Fruit fly (Drosophila melanogaster) whole organism, embryonic: ENCODE results near the gene CG4991.

ENCODE experiments used
- CG10462 ChIP-seq: fragments of 200-800 bp; sonication (Bioruptor generic); optimal IDR thresholded peaks from 2 replicates; lab custom pipeline; 2016; ENCODE audit warnings: missing biosample characterization, missing genetic modification characterization
- CG10979 ChIP-seq: fragments of 200-800 bp; sonication (Bioruptor generic); optimal IDR thresholded peaks from 2 replicates; lab custom pipeline; 2018; ENCODE audit warnings: missing biosample characterization, mild to moderate bottlenecking, missing genetic modification characterization, moderate library complexity
- CG11560 ChIP-seq: fragments of 200-800 bp; sonication (Bioruptor generic); IDR thresholded peaks from 3 replicates; pipeline ENCODE4 v1.3.6; 2022; ENCODE audit warnings: missing biosample characterization, missing genetic modification characterization
- CG13424 ChIP-seq: fragments of 200-800 bp; sonication (Bioruptor generic); optimal IDR thresholded peaks from 2 replicates; lab custom pipeline; 2019; ENCODE audit warnings: missing biosample characterization, mild to moderate bottlenecking, missing genetic modification characterization, moderate library complexity
- CG14860 ChIP-seq: fragments of 200-800 bp; sonication (Bioruptor generic); IDR thresholded peaks from 3 replicates; pipeline ENCODE4 v1.3.6; 2022; ENCODE audit warnings: missing biosample characterization, missing genetic modification characterization; ENCODE audit not compliant: partially characterized antibody
- CG16813 ChIP-seq: fragments of 200-800 bp; sonication (Bioruptor generic); IDR thresholded peaks from 3 replicates; pipeline ENCODE4 v1.3.6; 2022; ENCODE audit warnings: missing biosample characterization, missing genetic modification characterization; ENCODE audit not compliant: partially characterized antibody
- CG16863 ChIP-seq: fragments of 200-800 bp; sonication (Bioruptor generic); optimal IDR thresholded peaks from 3 replicates; lab custom pipeline; 2016; ENCODE audit warnings: missing biosample characterization, missing genetic modification characterization
- CG18262 ChIP-seq: fragments of 200-800 bp; optimal IDR thresholded peaks from 3 replicates; lab custom pipeline; 2019; ENCODE audit warnings: missing biosample characterization, mild to moderate bottlenecking, missing genetic modification characterization, moderate library complexity
- CG2889 ChIP-seq: fragments of 200-800 bp; sonication (Bioruptor generic); IDR thresholded peaks from 3 replicates; pipeline ENCODE4 v1.3.6; 2022; ENCODE audit warnings: missing biosample characterization, missing genetic modification characterization
- CG30020 ChIP-seq: fragments of 200-800 bp; optimal IDR thresholded peaks from 2 replicates; lab custom pipeline; 2019; ENCODE audit warnings: missing biosample characterization, mild to moderate bottlenecking, missing genetic modification characterization, moderate library complexity
- CG31224 ChIP-seq: fragments of 200-800 bp; sonication (Bioruptor generic); IDR thresholded peaks from 2 replicates; pipeline ENCODE4 v1.3.6; 2022; ENCODE audit warnings: missing biosample characterization, missing genetic modification characterization
- CG6654 ChIP-seq: fragments of 200-800 bp; sonication (Bioruptor generic); optimal IDR thresholded peaks from 2 replicates; lab custom pipeline; 2017; ENCODE audit warnings: missing biosample characterization, mild to moderate bottlenecking, missing genetic modification characterization
- CG6791 ChIP-seq: fragments of 200-800 bp; sonication (Bioruptor generic); IDR thresholded peaks from 3 replicates; pipeline ENCODE4 v1.3.6; 2022; ENCODE audit warnings: missing biosample characterization, missing genetic modification characterization; ENCODE audit not compliant: partially characterized antibody
- CG7271 ChIP-seq: fragments of 200-800 bp; sonication (Bioruptor generic); optimal IDR thresholded peaks from 2 replicates; lab custom pipeline; 2018; ENCODE audit warnings: missing biosample characterization, mild to moderate bottlenecking, missing genetic modification characterization, moderate library complexity
- CG7556 ChIP-seq: fragments of 200-800 bp; sonication (Bioruptor generic); optimal IDR thresholded peaks from 2 replicates; lab custom pipeline; 2017; ENCODE audit warnings: missing biosample characterization, mild to moderate bottlenecking, missing genetic modification characterization
- CG8944 ChIP-seq: fragments of 200-800 bp; sonication (Bioruptor generic); optimal IDR thresholded peaks from 3 replicates; lab custom pipeline; 2016; ENCODE audit warnings: missing biosample characterization, missing genetic modification characterization
- D19A ChIP-seq: fragments of 200-800 bp; optimal IDR thresholded peaks from 3 replicates; lab custom pipeline; 2019; ENCODE audit warnings: missing biosample characterization, mild to moderate bottlenecking, missing genetic modification characterization, moderate library complexity
- Dad ChIP-seq: fragments of 200-800 bp; sonication (Bioruptor generic); optimal IDR thresholded peaks from 3 replicates; lab custom pipeline; 2016; ENCODE audit warnings: missing biosample characterization, missing genetic modification characterization
- Dll ChIP-seq: fragments of 200-800 bp; sonication (Bioruptor generic); IDR thresholded peaks from 4 replicates; pipeline ENCODE4 v1.3.6; 2022; ENCODE audit warnings: missing biosample characterization, missing genetic modification characterization; ENCODE audit not compliant: partially characterized antibody
- HLH3B ChIP-seq: fragments of 200-800 bp; sonication (Bioruptor generic); IDR thresholded peaks from 2 replicates; pipeline ENCODE4 v1.3.6; 2022; ENCODE audit warnings: missing biosample characterization, missing genetic modification characterization
- HmgD ChIP-seq: fragments of 200-800 bp; sonication (Bioruptor generic); optimal IDR thresholded peaks from 3 replicates; lab custom pipeline; 2016; ENCODE audit warnings: missing biosample characterization, missing genetic modification characterization
- Hmr ChIP-seq: fragments of 200-800 bp; sonication (Bioruptor generic); optimal IDR thresholded peaks from 3 replicates; lab custom pipeline; 2017; ENCODE audit warnings: mild to moderate bottlenecking, missing biosample characterization, missing genetic modification reagents, missing genetic modification characterization
- Hr3 ChIP-seq: fragments of 200-800 bp; sonication (Bioruptor generic); optimal IDR thresholded peaks from 3 replicates; lab custom pipeline; 2016; ENCODE audit warnings: missing biosample characterization, missing genetic modification characterization
- Mes4 ChIP-seq: fragments of 200-800 bp; sonication (Bioruptor generic); optimal IDR thresholded peaks from 2 replicates; lab custom pipeline; 2016; ENCODE audit warnings: missing biosample characterization, missing genetic modification characterization
- Sry-β ChIP-seq: fragments of 200-800 bp; sonication (Bioruptor generic); optimal IDR thresholded peaks from 2 replicates; lab custom pipeline; 2018; ENCODE audit warnings: missing biosample characterization, mild to moderate bottlenecking, missing genetic modification characterization, moderate library complexity
- Tbp ChIP-seq: fragments of >200 bp; optimal IDR thresholded peaks from 2 replicates; lab custom pipeline; 2018; ENCODE audit warnings: missing biosample characterization, missing genetic modification characterization
- Vsx1 ChIP-seq: fragments of 200-800 bp; sonication (Bioruptor generic); optimal IDR thresholded peaks from 2 replicates; lab custom pipeline; 2017; ENCODE audit warnings: missing biosample characterization, mild to moderate bottlenecking, missing genetic modification characterization, missing genetic modification reagents
- ara ChIP-seq: fragments of 200-800 bp; sonication (Bioruptor generic); IDR thresholded peaks from 2 replicates; pipeline ENCODE4 v1.3.6; 2022; ENCODE audit warnings: missing biosample characterization, missing genetic modification characterization
- cg ChIP-seq: fragments of 200-800 bp; sonication (Bioruptor generic); optimal IDR thresholded peaks from 3 replicates; lab custom pipeline; 2019; ENCODE audit warnings: missing biosample characterization, mild to moderate bottlenecking, missing genetic modification characterization, moderate library complexity
- crc ChIP-seq: fragments of 200-800 bp; sonication (Bioruptor generic); optimal IDR thresholded peaks from 2 replicates; lab custom pipeline; 2016; ENCODE audit warnings: missing biosample characterization, missing genetic modification characterization
- dan ChIP-seq: fragments of 200-800 bp; sonication (Bioruptor generic); IDR thresholded peaks from 2 replicates; pipeline ENCODE4 v1.3.6; 2022; ENCODE audit warnings: missing biosample characterization, missing genetic modification characterization
- dpn ChIP-seq, 2 experiments: fragments of 200-800 bp; sonication (Bioruptor generic); optimal IDR thresholded peaks; 3 replicates each; lab custom pipeline; 2016; ENCODE audit warnings: missing biosample characterization in 2 of 2, missing genetic modification characterization in 2 of 2
- dysf ChIP-seq: fragments of 200-800 bp; sonication (Bioruptor generic); IDR thresholded peaks from 3 replicates; pipeline ENCODE4 v1.3.6; 2022; ENCODE audit warnings: missing biosample characterization, missing genetic modification characterization
- ems ChIP-seq: fragments of 200-800 bp; sonication (Bioruptor generic); optimal IDR thresholded peaks from 3 replicates; lab custom pipeline; 2016; ENCODE audit warnings: missing biosample characterization, missing genetic modification characterization
- fd102C ChIP-seq: fragments of 200-800 bp; sonication (Bioruptor generic); optimal IDR thresholded peaks from 2 replicates; lab custom pipeline; 2018; ENCODE audit warnings: missing biosample characterization, mild to moderate bottlenecking, missing genetic modification characterization, moderate library complexity
- grau ChIP-seq: fragments of 200-800 bp; optimal IDR thresholded peaks from 3 replicates; lab custom pipeline; 2019; ENCODE audit warnings: missing biosample characterization, mild to moderate bottlenecking, missing genetic modification characterization, moderate library complexity
- gsb ChIP-seq: fragments of 200-800 bp; sonication (Bioruptor generic); IDR thresholded peaks from 2 replicates; pipeline ENCODE4 v1.3.6; 2022; ENCODE audit warnings: missing biosample characterization, missing genetic modification characterization
- hkb ChIP-seq, 2 experiments: fragments of 200-800 bp in 1 of 2; fragments of >200 bp in 1 of 2; sonication (Bioruptor generic) in 1 of 2; IDR thresholded peaks in 1 of 2; optimal IDR thresholded peaks in 1 of 2; 2 replicates each; pipeline versions ENCODE4 v1.3.6 to Lab custom; 2017 to 2022; ENCODE audit warnings: missing biosample characterization in 1 of 2, missing genetic modification characterization in 1 of 2
- kah ChIP-seq: fragments of 200-800 bp; sonication (Bioruptor generic); optimal IDR thresholded peaks from 2 replicates; lab custom pipeline; 2018; ENCODE audit warnings: missing biosample characterization, mild to moderate bottlenecking, missing genetic modification characterization
- kni ChIP-seq: fragments of 200-800 bp; sonication (Bioruptor generic); optimal IDR thresholded peaks from 3 replicates; lab custom pipeline; 2017; ENCODE audit warnings: mild to moderate bottlenecking, missing biosample characterization, missing genetic modification reagents, missing genetic modification characterization
- knrl ChIP-seq: fragments of 200-800 bp; sonication (Bioruptor generic); IDR thresholded peaks from 3 replicates; pipeline ENCODE4 v1.3.6; 2022; ENCODE audit warnings: missing biosample characterization, missing genetic modification characterization; ENCODE audit not compliant: partially characterized antibody
- lov ChIP-seq, 2 experiments: fragments of 200-800 bp in 1 of 2; fragments of >200 bp in 1 of 2; sonication (Bioruptor generic) in 1 of 2; IDR thresholded peaks in 1 of 2; optimal IDR thresholded peaks in 1 of 2; 2 replicates in 1 of 2; 3 replicates in 1 of 2; pipeline versions ENCODE4 v1.3.6 to Lab custom; 2017 to 2022; ENCODE audit warnings: missing biosample characterization in 1 of 2, missing genetic modification characterization in 1 of 2
- odd ChIP-seq: fragments of 200-800 bp; sonication (Bioruptor generic); optimal IDR thresholded peaks from 2 replicates; lab custom pipeline; 2017; ENCODE audit warnings: missing biosample characterization, mild to moderate bottlenecking, missing genetic modification characterization
- slp2 ChIP-seq: fragments of 200-800 bp; sonication (Bioruptor generic); optimal IDR thresholded peaks from 2 replicates; lab custom pipeline; 2016; ENCODE audit warnings: missing biosample characterization, missing genetic modification characterization
- ssp ChIP-seq: fragments of 200-800 bp; sonication (Bioruptor generic); IDR thresholded peaks from 2 replicates; pipeline ENCODE4 v1.3.6; 2022; ENCODE audit warnings: missing biosample characterization, missing genetic modification characterization
- stwl ChIP-seq: fragments of 200-800 bp; sonication (Bioruptor generic); optimal IDR thresholded peaks from 3 replicates; lab custom pipeline; 2018; ENCODE audit warnings: missing biosample characterization, mild to moderate bottlenecking, missing genetic modification characterization, moderate library complexity
- tgo ChIP-seq: fragments of 200-800 bp; sonication (Bioruptor generic); IDR thresholded peaks from 3 replicates; pipeline ENCODE4 v1.3.6; 2022; ENCODE audit warnings: missing biosample characterization, missing genetic modification characterization
- unc-4 ChIP-seq: fragments of 200-800 bp; sonication (Bioruptor generic); IDR thresholded peaks from 2 replicates; pipeline ENCODE4 v1.3.6; 2022; ENCODE audit warnings: missing biosample characterization, missing genetic modification characterization; ENCODE audit not compliant: partially characterized antibody
- yki ChIP-seq: fragments of >200 bp; optimal IDR thresholded peaks from 3 replicates; lab custom pipeline; 2018
- z ChIP-seq: fragments of 200-800 bp; sonication (Bioruptor generic); IDR thresholded peaks from 3 replicates; pipeline ENCODE4 v1.3.6; 2022; ENCODE audit warnings: missing biosample characterization, missing genetic modification characterization

Gene CG4991

dm6 chrX:17148951-17149449, 57.3 kb downstream of the CG4991 start, which contains the start of gene Chchd2 (continued):
- TF ChIP-seq CG8944 (GFP tag; lab: Kevin White, UChicago) = no peak
- TF ChIP-seq Dll (GFP tag; lab: Robert Waterston, UW) = no peak
- TF ChIP-seq ems (GFP tag; lab: Kevin White, UChicago) = no peak
- TF ChIP-seq CG30020 (tag; lab: Kevin White, UChicago) = no peak
- TF ChIP-seq dan = no peak
- no peak for TF ChIP-seq tgo
- no peak for TF ChIP-seq Vsx1 (GFP tag; lab: Kevin White, UChicago)
- no peak for TF ChIP-seq kah (GFP tag; lab: Kevin White, UChicago)
- no peak for TF ChIP-seq CG2889 (GFP tag; lab: Robert Waterston, UW)
- no peak for TF ChIP-seq Mes4 (GFP tag; lab: Kevin White, UChicago)
- TF ChIP-seq CG11560 (tag; lab: Robert Waterston, UW) = no peak
- TF ChIP-seq Sry-β (GFP tag; lab: Kevin White, UChicago) = peak; percentile 87
- TF ChIP-seq CG7556 (GFP tag; lab: Kevin White, UChicago) = no peak
- no peak for TF ChIP-seq CG16863
- TF ChIP-seq CG31224 (GFP tag; lab: Robert Waterston, UW) = no peak
- no peak for TF ChIP-seq HLH3B
- no peak for TF ChIP-seq CG14860 (GFP tag; lab: Robert Waterston, UW)
- no peak for TF ChIP-seq CG10462
- no peak for TF ChIP-seq hkb (optimal IDR thresholded peaks at IDR 0.05; lab: Kevin White, UChicago)
- TF ChIP-seq hkb (GFP tag; IDR thresholded peaks at IDR 0.05; lab: Robert Waterston, UW) = peak; percentile 45; the same call in 1 of the 2 replicates
- no peak for TF ChIP-seq Hr3 (GFP tag; lab: Kevin White, UChicago)
- TF ChIP-seq CG18262 = no peak
- no peak for TF ChIP-seq D19A
- no peak; the same call in 2 of the 3 replicates for TF ChIP-seq CG16813 (GFP tag; lab: Robert Waterston, UW)
- no peak for TF ChIP-seq z
- no peak for TF ChIP-seq CG13424 (tag; lab: Kevin White, UChicago)
- TF ChIP-seq stwl (tag; lab: Kevin White, UChicago) = no peak
- TF ChIP-seq cg (GFP tag; lab: Kevin White, UChicago) = no peak
- TF ChIP-seq unc-4 = no peak
- TF ChIP-seq odd (GFP tag; lab: Kevin White, UChicago) = no peak
- TF ChIP-seq ssp (GFP tag; lab: Robert Waterston, UW) = no peak
- no peak for TF ChIP-seq dpn (GFP tag; optimal IDR thresholded peaks at IDR 0.05; lab: Kevin White, UChicago)
- TF ChIP-seq knrl (GFP tag; lab: Robert Waterston, UW) = no peak
- TF ChIP-seq CG6791 (GFP tag; lab: Robert Waterston, UW) = peak; percentile 61; the same call in 1 of the 3 replicates
- no peak for TF ChIP-seq ara (GFP tag; lab: Robert Waterston, UW)
- no peak for TF ChIP-seq grau (tag; lab: Kevin White, UChicago)
- no peak for TF ChIP-seq HmgD (GFP tag; lab: Kevin White, UChicago)
- no peak for TF ChIP-seq yki (lab: Kevin White, UChicago)
- TF ChIP-seq dysf (GFP tag; lab: Robert Waterston, UW) = no peak
- TF ChIP-seq gsb (GFP tag; lab: Robert Waterston, UW) = no peak
- no peak for TF ChIP-seq Dad (GFP tag; lab: Kevin White, UChicago)
- no peak for TF ChIP-seq slp2 (GFP tag; lab: Kevin White, UChicago)
- TF ChIP-seq crc (GFP tag; lab: Kevin White, UChicago) = no peak
- no peak for TF ChIP-seq CG6654 (GFP tag; lab: Kevin White, UChicago)
- no peak for TF ChIP-seq CG10979 (tag; lab: Kevin White, UChicago)
- peak; percentile 38 for TF ChIP-seq kni
- TF ChIP-seq Tbp (GFP tag; lab: Kevin White, UChicago) = no peak
- no peak for TF ChIP-seq lov (optimal IDR thresholded peaks at IDR 0.05; lab: Kevin White, UChicago)
- TF ChIP-seq lov (GFP tag; IDR thresholded peaks at IDR 0.05; lab: Robert Waterston, UW) = no peak
- no peak for TF ChIP-seq fd102C (GFP tag; lab: Kevin White, UChicago)
- TF ChIP-seq Hmr (GFP tag; lab: Kevin White, UChicago) = no peak
- no peak for TF ChIP-seq CG7271 (tag; lab: Kevin White, UChicago)
